Fruit fly (Drosophila melanogaster) whole organism, embryonic: ENCODE measurements around the gene Tcs3.

Experiments used
- Atf-2 ChIP-seq: fragments of 200-800 bp; sonication (Bioruptor generic); optimal IDR thresholded peaks from 2 replicates; lab custom pipeline; 2016; ENCODE audit warnings: missing biosample characterization, missing genetic modification characterization
- CG10274 ChIP-seq: fragments of 200-800 bp; sonication (Bioruptor generic); optimal IDR thresholded peaks from 3 replicates; lab custom pipeline; 2017; ENCODE audit warnings: missing biosample characterization, mild to moderate bottlenecking, missing genetic modification characterization
- CG11695 ChIP-seq: fragments of 200-800 bp; sonication (Bioruptor generic); IDR thresholded peaks from 3 replicates; pipeline ENCODE4 v1.3.6; 2022; ENCODE audit warnings: missing biosample characterization, missing genetic modification characterization
- CG12744 ChIP-seq: fragments of 200-800 bp; sonication (Bioruptor generic); optimal IDR thresholded peaks from 2 replicates; lab custom pipeline; 2016; ENCODE audit warnings: missing biosample characterization, missing genetic modification characterization
- CG13123 ChIP-seq: fragments of 200-800 bp; sonication (Bioruptor generic); optimal IDR thresholded peaks from 2 replicates; lab custom pipeline; 2016; ENCODE audit warnings: missing biosample characterization, missing genetic modification characterization
- CG17359 ChIP-seq: fragments of 200-800 bp; sonication (Bioruptor generic); optimal IDR thresholded peaks from 3 replicates; lab custom pipeline; 2018; ENCODE audit warnings: missing biosample characterization, mild to moderate bottlenecking, missing genetic modification characterization, moderate library complexity
- CG2116 ChIP-seq: fragments of 200-800 bp; sonication (Bioruptor generic); optimal IDR thresholded peaks from 3 replicates; lab custom pipeline; 2018; ENCODE audit warnings: missing biosample characterization, mild to moderate bottlenecking, missing genetic modification characterization
- CG2120 ChIP-seq: fragments of 200-800 bp; sonication (Bioruptor generic); optimal IDR thresholded peaks from 3 replicates; lab custom pipeline; 2016; ENCODE audit warnings: missing biosample characterization, missing genetic modification characterization
- CG2202 ChIP-seq: fragments of 200-800 bp; sonication (Bioruptor generic); optimal IDR thresholded peaks from 2 replicates; lab custom pipeline; 2018; ENCODE audit warnings: missing biosample characterization, mild to moderate bottlenecking, missing genetic modification characterization
- CG2712 ChIP-seq: fragments of 200-800 bp; optimal IDR thresholded peaks from 3 replicates; lab custom pipeline; 2019; ENCODE audit warnings: missing biosample characterization, mild to moderate bottlenecking, missing genetic modification characterization, moderate library complexity
- CG33557 ChIP-seq: fragments of 200-800 bp; sonication (Bioruptor generic); optimal IDR thresholded peaks from 2 replicates; lab custom pipeline; 2019; ENCODE audit warnings: missing biosample characterization, mild to moderate bottlenecking, missing genetic modification characterization, moderate library complexity
- CG4282 ChIP-seq: fragments of 200-800 bp; sonication (Bioruptor generic); optimal IDR thresholded peaks from 2 replicates; lab custom pipeline; 2016; ENCODE audit warnings: missing biosample characterization, missing genetic modification characterization
- CG4424 ChIP-seq: fragments of 200-800 bp; sonication (Bioruptor generic); optimal IDR thresholded peaks from 3 replicates; lab custom pipeline; 2016; ENCODE audit warnings: missing biosample characterization, missing genetic modification characterization
- CG6175 ChIP-seq: fragments of 200-800 bp; sonication (Bioruptor generic); IDR thresholded peaks from 3 replicates; pipeline ENCODE4 v1.3.6; 2022; ENCODE audit warnings: missing biosample characterization, missing genetic modification characterization
- CG6683 ChIP-seq: fragments of 200-800 bp; sonication (Bioruptor generic); optimal IDR thresholded peaks from 2 replicates; lab custom pipeline; 2017; ENCODE audit warnings: missing biosample characterization, mild to moderate bottlenecking, missing genetic modification characterization, missing genetic modification reagents
- CG6689 ChIP-seq: fragments of 200-800 bp; sonication (Bioruptor generic); IDR thresholded peaks from 2 replicates; pipeline ENCODE4 v1.3.6; 2022; ENCODE audit warnings: missing biosample characterization, missing genetic modification characterization
- CG6791 ChIP-seq: fragments of 200-800 bp; sonication (Bioruptor generic); IDR thresholded peaks from 3 replicates; pipeline ENCODE4 v1.3.6; 2022; ENCODE audit warnings: missing biosample characterization, missing genetic modification characterization; ENCODE audit not compliant: partially characterized antibody
- CG8290 ChIP-seq, 3 experiments: fragments of 200-800 bp; sonication (Bioruptor generic); optimal IDR thresholded peaks; 2 replicates each; lab custom pipeline; 2016 to 2019; ENCODE audit warnings: missing biosample characterization in 3 of 3, missing genetic modification characterization in 3 of 3, mild to moderate bottlenecking in 2 of 3, moderate library complexity in 1 of 3
- Dfd ChIP-seq, 2 experiments: fragments of >200 bp; optimal IDR thresholded peaks; 2 replicates each; lab custom pipeline; 2017; ENCODE audit warnings: missing biosample characterization in 2 of 2, missing genetic modification characterization in 2 of 2
- Dip2 ChIP-seq: fragments of 200-800 bp; sonication (Bioruptor generic); IDR thresholded peaks from 2 replicates; pipeline ENCODE4 v1.3.6; 2022; ENCODE audit warnings: missing biosample characterization, missing genetic modification characterization
- Doc2 ChIP-seq: fragments of 200-800 bp; sonication (Bioruptor generic); IDR thresholded peaks from 2 replicates; pipeline ENCODE4 v1.3.6; 2022; ENCODE audit warnings: missing biosample characterization, missing genetic modification characterization
- Drgx ChIP-seq: fragments of 200-800 bp; sonication (Bioruptor generic); IDR thresholded peaks from 2 replicates; pipeline ENCODE4 v1.3.6; 2022; ENCODE audit warnings: missing biosample characterization, missing genetic modification characterization
- Ets97D ChIP-seq: fragments of 200-800 bp; sonication (Bioruptor generic); optimal IDR thresholded peaks from 3 replicates; lab custom pipeline; 2016; ENCODE audit warnings: missing biosample characterization, missing genetic modification characterization
- Fer1 ChIP-seq: fragments of 200-800 bp; sonication (Bioruptor generic); optimal IDR thresholded peaks from 2 replicates; lab custom pipeline; 2017; ENCODE audit warnings: missing biosample characterization, mild to moderate bottlenecking, missing genetic modification characterization
- Hr78 ChIP-seq, 2 experiments: fragments of 200-800 bp in 1 of 2; fragments of >200 bp in 1 of 2; sonication (Bioruptor generic) in 1 of 2; optimal IDR thresholded peaks; 2 replicates each; lab custom pipeline; 2017 to 2019; ENCODE audit warnings: missing biosample characterization in 2 of 2, missing genetic modification characterization in 2 of 2, mild to moderate bottlenecking in 1 of 2, moderate library complexity in 1 of 2
- Jarid2 ChIP-seq: fragments of 200-800 bp; sonication (Bioruptor generic); optimal IDR thresholded peaks from 3 replicates; lab custom pipeline; 2017; ENCODE audit warnings: mild to moderate bottlenecking, missing biosample characterization, missing genetic modification reagents, missing genetic modification characterization
- Myb ChIP-seq: fragments of 200-800 bp; sonication (Bioruptor generic); optimal IDR thresholded peaks from 2 replicates; lab custom pipeline; 2016; ENCODE audit warnings: missing biosample characterization, missing genetic modification characterization
- Neu2 ChIP-seq: fragments of 200-800 bp; sonication (Bioruptor generic); optimal IDR thresholded peaks from 3 replicates; lab custom pipeline; 2016; ENCODE audit warnings: missing biosample characterization, missing genetic modification characterization, borderline replicate concordance
- Sry-δ ChIP-seq: fragments of 200-800 bp; sonication (Bioruptor generic); optimal IDR thresholded peaks from 2 replicates; lab custom pipeline; 2016; ENCODE audit warnings: missing biosample characterization, missing genetic modification characterization
- Stat92E ChIP-seq, 3 experiments: fragments of >200 bp in 2 of 3; fragments of 200-800 bp in 1 of 3; sonication (Bioruptor generic) in 1 of 3; optimal IDR thresholded peaks; 2 replicates each; lab custom pipeline; 2017 to 2019; ENCODE audit warnings: missing biosample characterization in 3 of 3, missing genetic modification characterization in 3 of 3, mild to moderate bottlenecking in 1 of 3, moderate library complexity in 1 of 3
- aop ChIP-seq: fragments of 200-800 bp; sonication (Bioruptor generic); IDR thresholded peaks from 2 replicates; pipeline ENCODE4 v1.3.6; 2022; ENCODE audit warnings: missing biosample characterization, missing genetic modification characterization
- btn ChIP-seq: fragments of 200-800 bp; sonication (Bioruptor generic); optimal IDR thresholded peaks from 2 replicates; lab custom pipeline; 2016; ENCODE audit warnings: missing biosample characterization, missing genetic modification characterization
- crc ChIP-seq: fragments of 200-800 bp; sonication (Bioruptor generic); optimal IDR thresholded peaks from 2 replicates; lab custom pipeline; 2016; ENCODE audit warnings: missing biosample characterization, missing genetic modification characterization
- dati ChIP-seq: fragments of 200-800 bp; sonication (Bioruptor generic); IDR thresholded peaks from 2 replicates; pipeline ENCODE4 v1.3.6; 2022; ENCODE audit warnings: missing biosample characterization, missing genetic modification characterization
- dmrt99B ChIP-seq: fragments of 200-800 bp; sonication (Bioruptor generic); optimal IDR thresholded peaks from 2 replicates; lab custom pipeline; 2018; ENCODE audit warnings: missing biosample characterization, mild to moderate bottlenecking, missing genetic modification characterization, moderate library complexity
- dysf ChIP-seq: fragments of 200-800 bp; sonication (Bioruptor generic); IDR thresholded peaks from 3 replicates; pipeline ENCODE4 v1.3.6; 2022; ENCODE audit warnings: missing biosample characterization, missing genetic modification characterization
- ewg ChIP-seq: fragments of 200-800 bp; sonication (Bioruptor generic); optimal IDR thresholded peaks from 3 replicates; lab custom pipeline; 2017; ENCODE audit warnings: mild to moderate bottlenecking, missing biosample characterization, missing genetic modification reagents, missing genetic modification characterization
- jumu ChIP-seq: fragments of 200-800 bp; sonication (Bioruptor generic); optimal IDR thresholded peaks from 3 replicates; lab custom pipeline; 2016; ENCODE audit warnings: missing biosample characterization, missing genetic modification characterization
- kni ChIP-seq: fragments of 200-800 bp; sonication (Bioruptor generic); optimal IDR thresholded peaks from 3 replicates; lab custom pipeline; 2017; ENCODE audit warnings: mild to moderate bottlenecking, missing biosample characterization, missing genetic modification reagents, missing genetic modification characterization
- mam ChIP-seq: fragments of 200-800 bp; sonication (Bioruptor generic); optimal IDR thresholded peaks from 3 replicates; lab custom pipeline; 2016; ENCODE audit warnings: missing biosample characterization, missing genetic modification characterization
- mirr ChIP-seq: fragments of 200-800 bp; sonication (Bioruptor generic); optimal IDR thresholded peaks from 3 replicates; lab custom pipeline; 2018; ENCODE audit warnings: missing biosample characterization, mild to moderate bottlenecking, missing genetic modification characterization
- p53 ChIP-seq: fragments of 200-800 bp; sonication (Bioruptor generic); optimal IDR thresholded peaks from 2 replicates; lab custom pipeline; 2016; ENCODE audit warnings: missing biosample characterization, missing genetic modification characterization
- pzg ChIP-seq: fragments of 200-800 bp; sonication (Bioruptor generic); optimal IDR thresholded peaks from 3 replicates; lab custom pipeline; 2018; ENCODE audit warnings: missing biosample characterization, mild to moderate bottlenecking, missing genetic modification characterization, moderate library complexity
- sens-2 ChIP-seq: fragments of 200-800 bp; sonication (Bioruptor generic); IDR thresholded peaks from 2 replicates; pipeline ENCODE4 v1.3.6; 2022; ENCODE audit warnings: missing biosample characterization, missing genetic modification characterization
- slp2 ChIP-seq: fragments of 200-800 bp; sonication (Bioruptor generic); optimal IDR thresholded peaks from 2 replicates; lab custom pipeline; 2016; ENCODE audit warnings: missing biosample characterization, missing genetic modification characterization
- sna ChIP-seq: fragments of 200-800 bp; sonication (Bioruptor generic); IDR thresholded peaks from 2 replicates; pipeline ENCODE4 v1.3.6; 2022; ENCODE audit warnings: missing biosample characterization, missing genetic modification characterization; ENCODE audit not compliant: partially characterized antibody
- trh ChIP-seq: fragments of 200-800 bp; sonication (Bioruptor generic); optimal IDR thresholded peaks from 2 replicates; lab custom pipeline; 2016; ENCODE audit warnings: missing biosample characterization, missing genetic modification characterization
- zen2 ChIP-seq: fragments of 200-800 bp; sonication (Bioruptor generic); IDR thresholded peaks from 3 replicates; pipeline ENCODE4 v1.3.6; 2022; ENCODE audit warnings: missing biosample characterization, missing genetic modification characterization; ENCODE audit not compliant: partially characterized antibody

Tcs3 gene

dm6 chr3L:16385880-16386584 lies 34.2 kb downstream of the Tcs3 start, which contains the start of the genes Agpat3 and RAF2 (continued):
- no peak for TF ChIP-seq btn (GFP tag; lab: Kevin White, UChicago)
- TF ChIP-seq Sry-δ (GFP tag; lab: Kevin White, UChicago): peak; percentile 12
- no peak for TF ChIP-seq CG13123
- TF ChIP-seq sens-2 (GFP tag; lab: Robert Waterston, UW): no peak
- TF ChIP-seq Fer1: no peak
- TF ChIP-seq CG2202 (tag; lab: Kevin White, UChicago): no peak
- TF ChIP-seq ewg (GFP tag; lab: Kevin White, UChicago): peak; percentile 4
- no peak for TF ChIP-seq Ets97D (GFP tag; lab: Kevin White, UChicago)
- TF ChIP-seq dysf (GFP tag; lab: Robert Waterston, UW): peak; percentile 56; the same call in 1 of the 3 replicates
- no peak for TF ChIP-seq Myb (GFP tag; lab: Kevin White, UChicago)
- peak; percentile 5; the same call in 1 of the 2 replicates for TF ChIP-seq Drgx (GFP tag; lab: Robert Waterston, UW)
- no peak for TF ChIP-seq CG10274
- TF ChIP-seq CG2120: peak; percentile 34
- TF ChIP-seq CG8290 (GFP tag; optimal IDR thresholded peaks at IDR 0.05; lab: Kevin White, UChicago): no peak
- TF ChIP-seq CG8290 (tag; optimal IDR thresholded peaks at IDR 0.05; lab: Kevin White, UChicago): peak in 1 of 2 experiments; percentile 9
- TF ChIP-seq CG2116: peak; percentile 45
- TF ChIP-seq mirr (GFP tag; lab: Kevin White, UChicago): no peak
- TF ChIP-seq dati (GFP tag; lab: Robert Waterston, UW): no peak
- TF ChIP-seq p53 (GFP tag; lab: Kevin White, UChicago): no peak
- TF ChIP-seq CG11695: peak; percentile 53; the same call in 1 of the 3 replicates
- no peak for TF ChIP-seq Neu2
- TF ChIP-seq CG12744: no peak
- peak; percentile 64 for TF ChIP-seq CG6689 (GFP tag; lab: Robert Waterston, UW)
- no peak for TF ChIP-seq CG6175
- TF ChIP-seq Stat92E (GFP tag; optimal IDR thresholded peaks at IDR 0.05; lab: Kevin White, UChicago): no peak
- no peak for TF ChIP-seq Dip2 (GFP tag; lab: Robert Waterston, UW)
- no peak for TF ChIP-seq crc (GFP tag; lab: Kevin White, UChicago)
- TF ChIP-seq CG2712 (tag; lab: Kevin White, UChicago): peak; percentile 59
- TF ChIP-seq CG17359: peak; percentile 35
- peak; percentile 28 for TF ChIP-seq CG4424
- no peak for TF ChIP-seq CG4282
- TF ChIP-seq slp2: peak; percentile 10
- TF ChIP-seq CG6791 (GFP tag; lab: Robert Waterston, UW): no peak
- TF ChIP-seq kni: no peak
- no peak for TF ChIP-seq Hr78 (GFP tag; optimal IDR thresholded peaks at IDR 0.05; lab: Kevin White, UChicago)
- no peak for TF ChIP-seq trh (GFP tag; lab: Kevin White, UChicago)
- TF ChIP-seq Atf-2 (GFP tag; lab: Kevin White, UChicago): no peak
- TF ChIP-seq dmrt99B: peak; percentile 37
- no peak for TF ChIP-seq jumu
- TF ChIP-seq Dfd (GFP tag; optimal IDR thresholded peaks at IDR 0.05; lab: Kevin White, UChicago): no peak
- no peak for TF ChIP-seq Doc2 (GFP tag; lab: Robert Waterston, UW)
- no peak for TF ChIP-seq CG6683
- no peak for TF ChIP-seq CG33557 (GFP tag; lab: Kevin White, UChicago)
- TF ChIP-seq pzg (GFP tag; lab: Kevin White, UChicago): peak; percentile 44
- TF ChIP-seq sna (GFP tag; lab: Robert Waterston, UW): no peak
- no peak for TF ChIP-seq Jarid2 (GFP tag; lab: Kevin White, UChicago)
- no peak for TF ChIP-seq zen2 (GFP tag; lab: Robert Waterston, UW)
- no peak for TF ChIP-seq aop
- peak; percentile 42 for TF ChIP-seq mam (GFP tag; lab: Kevin White, UChicago)
